Fruit fly (Drosophila melanogaster) whole organism, embryonic: ENCODE measurements around the gene Bsg.

Experiments used
- ATbp ChIP-seq: fragments of 200-800 bp; sonication (Bioruptor generic); optimal IDR thresholded peaks from 2 replicates; lab custom pipeline; 2017; ENCODE audit warnings: missing biosample characterization, mild to moderate bottlenecking, missing genetic modification characterization, missing genetic modification reagents
- Adf1 ChIP-seq: fragments of 200-800 bp; sonication (Bioruptor generic); IDR thresholded peaks from 2 replicates; pipeline ENCODE4 v1.3.6; 2022; ENCODE audit warnings: missing biosample characterization, missing genetic modification characterization
- CG10462 ChIP-seq: fragments of 200-800 bp; sonication (Bioruptor generic); optimal IDR thresholded peaks from 2 replicates; lab custom pipeline; 2016; ENCODE audit warnings: missing biosample characterization, missing genetic modification characterization
- CG11560 ChIP-seq: fragments of 200-800 bp; sonication (Bioruptor generic); IDR thresholded peaks from 3 replicates; pipeline ENCODE4 v1.3.6; 2022; ENCODE audit warnings: missing biosample characterization, missing genetic modification characterization
- CG11696 ChIP-seq: fragments of 200-800 bp; sonication (Bioruptor generic); IDR thresholded peaks from 2 replicates; pipeline ENCODE4 v1.3.6; 2022; ENCODE audit warnings: missing biosample characterization, missing genetic modification characterization
- CG12071 ChIP-seq: fragments of 200-800 bp; sonication (Bioruptor generic); optimal IDR thresholded peaks from 3 replicates; lab custom pipeline; 2018; ENCODE audit warnings: missing biosample characterization, mild to moderate bottlenecking, missing genetic modification characterization
- CG12659 ChIP-seq: fragments of 200-800 bp; sonication (Bioruptor generic); optimal IDR thresholded peaks from 3 replicates; lab custom pipeline; 2017; ENCODE audit warnings: mild to moderate bottlenecking, missing biosample characterization, missing genetic modification reagents, missing genetic modification characterization
- CG12942 ChIP-seq: fragments of 200-800 bp; sonication (Bioruptor generic); optimal IDR thresholded peaks from 3 replicates; lab custom pipeline; 2016; ENCODE audit warnings: missing biosample characterization, missing genetic modification characterization
- CG14014 ChIP-seq: fragments of 200-800 bp; sonication (Bioruptor generic); IDR thresholded peaks from 2 replicates; pipeline ENCODE4 v1.3.6; 2022; ENCODE audit warnings: missing biosample characterization, missing genetic modification characterization
- CG14050 ChIP-seq: fragments of 200-800 bp; sonication (Bioruptor generic); IDR thresholded peaks from 3 replicates; pipeline ENCODE4 v1.3.6; 2022; ENCODE audit warnings: missing biosample characterization, missing genetic modification characterization
- CG14860 ChIP-seq: fragments of 200-800 bp; sonication (Bioruptor generic); IDR thresholded peaks from 3 replicates; pipeline ENCODE4 v1.3.6; 2022; ENCODE audit warnings: missing biosample characterization, missing genetic modification characterization; ENCODE audit not compliant: partially characterized antibody
- CG15073 ChIP-seq: fragments of 200-800 bp; sonication (Bioruptor generic); optimal IDR thresholded peaks from 2 replicates; lab custom pipeline; 2016; ENCODE audit warnings: missing biosample characterization, missing genetic modification characterization
- CG1602 ChIP-seq: fragments of 200-800 bp; sonication (Bioruptor generic); optimal IDR thresholded peaks from 3 replicates; lab custom pipeline; 2016; ENCODE audit warnings: missing biosample characterization, missing genetic modification characterization
- CG17612 ChIP-seq: fragments of 200-800 bp; sonication (Bioruptor generic); IDR thresholded peaks from 2 replicates; pipeline ENCODE4 v1.3.6; 2022; ENCODE audit warnings: missing biosample characterization, missing genetic modification characterization
- CG17802 ChIP-seq: fragments of 200-800 bp; sonication (Bioruptor generic); optimal IDR thresholded peaks from 2 replicates; lab custom pipeline; 2018; ENCODE audit warnings: missing biosample characterization, mild to moderate bottlenecking, missing genetic modification characterization, moderate library complexity
- CG1832 ChIP-seq: fragments of 200-800 bp; sonication (Bioruptor generic); optimal IDR thresholded peaks from 2 replicates; lab custom pipeline; 2017; ENCODE audit warnings: missing biosample characterization, mild to moderate bottlenecking, missing genetic modification characterization, inconsistent platforms
- CG2889 ChIP-seq: fragments of 200-800 bp; sonication (Bioruptor generic); IDR thresholded peaks from 3 replicates; pipeline ENCODE4 v1.3.6; 2022; ENCODE audit warnings: missing biosample characterization, missing genetic modification characterization
- CG31388 ChIP-seq: fragments of 200-800 bp; sonication (Bioruptor generic); optimal IDR thresholded peaks from 2 replicates; lab custom pipeline; 2016; ENCODE audit warnings: missing biosample characterization, missing genetic modification characterization
- CG34224 ChIP-seq: fragments of 200-800 bp; sonication (Bioruptor generic); IDR thresholded peaks from 3 replicates; pipeline ENCODE4 v1.3.6; 2022; ENCODE audit warnings: missing biosample characterization, missing genetic modification characterization; ENCODE audit not compliant: partially characterized antibody
- CG4617 ChIP-seq: fragments of 200-800 bp; sonication (Bioruptor generic); optimal IDR thresholded peaks from 3 replicates; lab custom pipeline; 2016; ENCODE audit warnings: missing biosample characterization, missing genetic modification characterization, borderline replicate concordance
- CG4854 ChIP-seq: fragments of 200-800 bp; sonication (Bioruptor generic); optimal IDR thresholded peaks from 2 replicates; lab custom pipeline; 2016; ENCODE audit warnings: missing biosample characterization, missing genetic modification characterization, inconsistent platforms
- CG6765 ChIP-seq: fragments of 200-800 bp; sonication (Bioruptor generic); optimal IDR thresholded peaks from 3 replicates; lab custom pipeline; 2017; ENCODE audit warnings: missing biosample characterization, mild to moderate bottlenecking, missing genetic modification characterization
- CG7372 ChIP-seq: fragments of 200-800 bp; sonication (Bioruptor generic); IDR thresholded peaks from 2 replicates; pipeline ENCODE4 v1.3.6; 2022; ENCODE audit warnings: missing biosample characterization, missing genetic modification characterization
- CG9437 ChIP-seq: fragments of 200-800 bp; sonication (Bioruptor generic); optimal IDR thresholded peaks from 2 replicates; lab custom pipeline; 2018; ENCODE audit warnings: missing biosample characterization, mild to moderate bottlenecking, missing genetic modification characterization
- CTCF ChIP-seq: fragments of 200-800 bp; sonication (Bioruptor generic); optimal IDR thresholded peaks from 2 replicates; lab custom pipeline; 2017; ENCODE audit warnings: missing biosample characterization, mild to moderate bottlenecking, missing genetic modification characterization, moderate library complexity
- Camta ChIP-seq: fragments of 200-800 bp; sonication (Bioruptor generic); optimal IDR thresholded peaks from 2 replicates; lab custom pipeline; 2016; ENCODE audit warnings: missing biosample characterization, missing genetic modification characterization
- Dbx ChIP-seq: fragments of 200-800 bp; sonication (Bioruptor generic); IDR thresholded peaks from 3 replicates; pipeline ENCODE4 v1.3.6; 2022; ENCODE audit warnings: missing biosample characterization, missing genetic modification characterization
- Dfd ChIP-seq, 2 experiments: fragments of >200 bp; optimal IDR thresholded peaks; 2 replicates each; lab custom pipeline; 2017; ENCODE audit warnings: missing biosample characterization in 2 of 2, missing genetic modification characterization in 2 of 2
- Eip74EF ChIP-seq, 2 experiments: fragments of 200-800 bp in 1 of 2; fragments of >200 bp in 1 of 2; sonication (Bioruptor generic) in 1 of 2; optimal IDR thresholded peaks; 2 replicates each; lab custom pipeline; 2017 to 2019; ENCODE audit warnings: missing biosample characterization in 2 of 2, missing genetic modification characterization in 2 of 2, mild to moderate bottlenecking in 1 of 2, moderate library complexity in 1 of 2
- HLH54F ChIP-seq: fragments of 200-800 bp; sonication (Bioruptor generic); optimal IDR thresholded peaks from 3 replicates; lab custom pipeline; 2016; ENCODE audit warnings: missing biosample characterization, missing genetic modification characterization
- Optix ChIP-seq: fragments of 200-800 bp; sonication (Bioruptor generic); IDR thresholded peaks from 3 replicates; pipeline ENCODE4 v1.3.6; 2022; ENCODE audit warnings: missing biosample characterization, missing genetic modification characterization
- Pdp1 ChIP-seq, 2 experiments: fragments of 200-800 bp; sonication (Bioruptor generic); optimal IDR thresholded peaks; 3 replicates each; lab custom pipeline; 2016; ENCODE audit warnings: missing biosample characterization in 2 of 2, missing genetic modification characterization in 2 of 2, mild to moderate bottlenecking in 1 of 2, moderate library complexity in 1 of 2
- Sox102F ChIP-seq: fragments of 200-800 bp; sonication (Bioruptor generic); optimal IDR thresholded peaks from 2 replicates; lab custom pipeline; 2018; ENCODE audit warnings: missing biosample characterization, mild to moderate bottlenecking, missing genetic modification characterization, moderate library complexity
- abd-A ChIP-seq: fragments of 200-800 bp; sonication (Bioruptor generic); optimal IDR thresholded peaks from 3 replicates; lab custom pipeline; 2019; ENCODE audit warnings: missing biosample characterization, mild to moderate bottlenecking, missing genetic modification characterization, moderate library complexity
- cg ChIP-seq: fragments of 200-800 bp; sonication (Bioruptor generic); optimal IDR thresholded peaks from 3 replicates; lab custom pipeline; 2019; ENCODE audit warnings: missing biosample characterization, mild to moderate bottlenecking, missing genetic modification characterization, moderate library complexity
- chif ChIP-seq, 2 experiments: fragments of 200-800 bp; sonication (Bioruptor generic); optimal IDR thresholded peaks; 3 replicates each; lab custom pipeline; 2016; ENCODE audit warnings: missing biosample characterization in 2 of 2, missing genetic modification characterization in 2 of 2
- disco-r ChIP-seq: fragments of 200-800 bp; sonication (Bioruptor generic); optimal IDR thresholded peaks from 2 replicates; lab custom pipeline; 2016; ENCODE audit warnings: missing biosample characterization, missing genetic modification characterization
- esg ChIP-seq: fragments of 200-800 bp; sonication (Bioruptor generic); conservative IDR thresholded peaks from 2 replicates; pipeline ENCODE4 v1.3.6; 2022; ENCODE audit warnings: missing biosample characterization, missing genetic modification characterization
- gsb ChIP-seq: fragments of 200-800 bp; sonication (Bioruptor generic); IDR thresholded peaks from 2 replicates; pipeline ENCODE4 v1.3.6; 2022; ENCODE audit warnings: missing biosample characterization, missing genetic modification characterization
- jumu ChIP-seq: fragments of 200-800 bp; sonication (Bioruptor generic); optimal IDR thresholded peaks from 3 replicates; lab custom pipeline; 2016; ENCODE audit warnings: missing biosample characterization, missing genetic modification characterization
- ken ChIP-seq: fragments of 200-800 bp; sonication (Bioruptor generic); IDR thresholded peaks from 3 replicates; pipeline ENCODE4 v1.3.6; 2022; ENCODE audit warnings: missing biosample characterization, missing genetic modification characterization
- lab ChIP-seq: fragments of 200-800 bp; sonication (Bioruptor generic); optimal IDR thresholded peaks from 3 replicates; lab custom pipeline; 2017; ENCODE audit warnings: missing biosample characterization, missing genetic modification characterization, mild to moderate bottlenecking, moderate library complexity, missing genetic modification reagents
- peb ChIP-seq: fragments of 200-800 bp; sonication (Bioruptor generic); IDR thresholded peaks from 2 replicates; pipeline ENCODE4 v1.3.6; 2022; ENCODE audit warnings: missing biosample characterization, missing genetic modification characterization
- repo ChIP-seq: fragments of 200-800 bp; sonication (Bioruptor generic); optimal IDR thresholded peaks from 2 replicates; lab custom pipeline; 2016; ENCODE audit warnings: missing biosample characterization, missing genetic modification characterization
- ro ChIP-seq: fragments of 200-800 bp; sonication (Bioruptor generic); IDR thresholded peaks from 2 replicates; pipeline ENCODE4 v1.3.6; 2022; ENCODE audit warnings: missing biosample characterization, missing genetic modification characterization
- sob ChIP-seq: fragments of 200-800 bp; sonication (Bioruptor generic); IDR thresholded peaks from 2 replicates; pipeline ENCODE4 v1.3.6; 2022; ENCODE audit warnings: missing biosample characterization, missing genetic modification characterization
- usp ChIP-seq: fragments of >200 bp; optimal IDR thresholded peaks from 2 replicates; lab custom pipeline; 2017; ENCODE audit warnings: missing biosample characterization, missing genetic modification characterization
- vvl ChIP-seq: fragments of 200-800 bp; sonication (Bioruptor generic); IDR thresholded peaks from 2 replicates; pipeline ENCODE4 v1.3.6; 2022; ENCODE audit warnings: missing biosample characterization, missing genetic modification characterization
- wdn ChIP-seq: fragments of 200-800 bp; sonication (Bioruptor generic); IDR thresholded peaks from 2 replicates; pipeline ENCODE4 v1.3.6; 2022; ENCODE audit warnings: missing biosample characterization, missing genetic modification characterization
- zen ChIP-seq: fragments of 200-800 bp; sonication (Bioruptor generic); optimal IDR thresholded peaks from 3 replicates; lab custom pipeline; 2018; ENCODE audit warnings: missing biosample characterization, mild to moderate bottlenecking, missing genetic modification characterization, moderate library complexity

Bsg gene

DNA sequence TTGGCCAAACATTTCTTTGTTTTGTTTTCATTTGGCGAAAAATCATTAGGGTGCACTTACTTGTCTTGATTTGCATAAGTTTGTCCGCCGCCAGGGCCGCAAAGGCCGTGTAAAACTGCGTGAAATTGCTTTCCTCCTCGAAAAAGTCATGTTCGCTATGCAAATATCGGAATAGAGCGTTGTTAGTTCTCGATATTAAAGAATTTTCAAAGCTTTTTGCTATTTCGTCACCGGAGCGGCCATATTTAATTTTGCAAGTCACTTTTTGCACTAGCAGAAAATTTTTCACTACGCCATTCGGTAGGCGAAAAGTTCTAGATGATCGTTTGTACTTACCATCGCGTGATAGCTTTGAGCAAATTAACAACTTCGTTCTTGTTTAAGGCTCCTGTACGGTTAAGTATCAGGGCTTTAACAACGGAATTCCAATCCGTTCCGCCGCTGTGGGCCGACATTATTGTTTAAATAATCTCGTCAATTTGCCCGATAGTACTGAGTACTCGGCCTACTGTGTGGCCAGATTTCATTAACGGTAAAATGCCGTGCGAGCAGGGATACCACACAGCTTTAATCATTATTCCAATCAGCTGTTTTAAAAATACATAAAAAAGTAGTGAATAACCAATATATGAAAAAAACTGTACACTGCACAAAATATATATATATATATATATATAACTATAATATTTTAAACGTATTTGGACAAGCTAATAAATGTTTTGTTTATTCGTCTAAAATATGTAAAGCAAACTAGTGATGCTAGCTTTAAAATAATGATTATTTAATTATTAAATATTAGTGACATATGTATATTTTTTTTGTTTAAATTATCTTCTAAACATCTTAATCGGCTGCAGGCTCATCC lies 11.9 kb upstream of the Bsg start, which contains the start of gene poe (continued):
- TF ChIP-seq disco-r (GFP tag; lab: Kevin White, UChicago) (no peak), CG1832 (GFP tag; lab: Kevin White, UChicago) (no peak), Eip74EF (GFP tag; optimal IDR thresholded peaks at IDR 0.05; lab: Kevin White, UChicago) (no peak), CG14014 (0 out of 2 replicates have a peak, but pooled peaks have one; percentile 7), CG9437 (GFP tag; lab: Kevin White, UChicago) (peak; percentile 41), Optix (GFP tag; lab: Robert Waterston, UW) (no peak), CG4617 (GFP tag; lab: Kevin White, UChicago) (peak; percentile 57), lab (GFP tag; lab: Kevin White, UChicago) (no peak), Sox102F (GFP tag; lab: Kevin White, UChicago) (no peak), CG12942 (GFP tag; lab: Kevin White, UChicago) (no peak), abd-A (no peak), ro (no peak), wdn (no peak), usp (GFP tag; lab: Kevin White, UChicago) (no peak), CG14050 (GFP tag; lab: Robert Waterston, UW) (no peak), CG2889 (0 out of 3 replicates have a peak, but pooled peaks have one; percentile 30), CG7372 (GFP tag; lab: Robert Waterston, UW) (no peak), Adf1 (no peak), CTCF (GFP tag; lab: Kevin White, UChicago) (no peak), HLH54F (GFP tag; lab: Kevin White, UChicago) (no peak), CG11560 (no peak), CG31388 (GFP tag; lab: Kevin White, UChicago) (no peak), CG17612 (no peak), Dfd (GFP tag; optimal IDR thresholded peaks at IDR 0.05; lab: Kevin White, UChicago) (no peak), CG17802 (tag; lab: Kevin White, UChicago) (no peak), zen (tag; lab: Kevin White, UChicago) (peak; percentile 77), esg (0 out of 2 replicates have a peak, but pooled peaks have one; percentile 27), ken (GFP tag; lab: Robert Waterston, UW) (no peak), peb (GFP tag; lab: Robert Waterston, UW) (no peak), CG12071 (no peak), ATbp (no peak), CG11696 (GFP tag; lab: Robert Waterston, UW) (0 out of 2 replicates have a peak, but pooled peaks have one; percentile 12), CG10462 (no peak), repo (GFP tag; lab: Kevin White, UChicago) (no peak), CG6765 (GFP tag; lab: Kevin White, UChicago) (peak; percentile 29), CG1602 (GFP tag; lab: Kevin White, UChicago) (peak; percentile 38), gsb (no peak), sob (no peak), chif (GFP tag; optimal IDR thresholded peaks at IDR 0.05; lab: Kevin White, UChicago) (no peak), Dbx (GFP tag; lab: Robert Waterston, UW) (no peak), Camta (no peak), cg (GFP tag; lab: Kevin White, UChicago) (no peak), CG15073 (no peak), jumu (no peak), vvl (GFP tag; lab: Robert Waterston, UW) (peak; percentile 88), CG34224 (GFP tag; lab: Robert Waterston, UW) (peak; percentile 22; the same call in 2 of the 3 replicates), CG4854 (no peak), Pdp1 (GFP tag; optimal IDR thresholded peaks at IDR 0.05; lab: Kevin White, UChicago) (no peak), CG14860 (GFP tag; lab: Robert Waterston, UW) (no peak), CG12659 (GFP tag; lab: Kevin White, UChicago) (peak; percentile 67)
